Fruit fly (Drosophila melanogaster) whole organism, wandering third instar larva: ENCODE measurements around the gene omd.

Experiments used
- Abd-B ChIP-seq: fragments of >200 bp; optimal IDR thresholded peaks from 2 replicates; lab custom pipeline; 2017; ENCODE audit warnings: missing biosample characterization, missing genetic modification characterization
- CG32264 ChIP-seq: fragments of 200-800 bp; sonication (Bioruptor generic); optimal IDR thresholded peaks from 2 replicates; lab custom pipeline; 2016; ENCODE audit warnings: missing biosample characterization, missing genetic modification characterization
- CG9705 ChIP-seq: fragments of 200-800 bp; sonication (Bioruptor generic); optimal IDR thresholded peaks from 2 replicates; lab custom pipeline; 2018; ENCODE audit warnings: missing biosample characterization, mild to moderate bottlenecking, missing genetic modification characterization
- Dfd ChIP-seq: fragments of >200 bp; optimal IDR thresholded peaks from 2 replicates; lab custom pipeline; 2017; ENCODE audit warnings: missing biosample characterization, missing genetic modification characterization
- Dif ChIP-seq: fragments of 200-275, 200-300 bp; sonication (Bioruptor generic); optimal IDR thresholded peaks from 2 replicates; lab custom pipeline; 2018; ENCODE audit warnings: missing biosample characterization, missing genetic modification characterization; ENCODE audit not compliant: partially characterized antibody
- GATAd ChIP-seq: sonication (Bioruptor generic); optimal IDR thresholded peaks from 2 replicates; lab custom pipeline; 2016; ENCODE audit warnings: missing biosample characterization, missing genetic modification characterization
- HLH106 ChIP-seq: fragments of 200-800 bp; optimal IDR thresholded peaks from 3 replicates; lab custom pipeline; 2019; ENCODE audit warnings: missing biosample characterization, mild to moderate bottlenecking, missing genetic modification characterization, moderate library complexity
- Hnf4 ChIP-seq: fragments of 200-800 bp; sonication (Bioruptor generic); optimal IDR thresholded peaks from 2 replicates; lab custom pipeline; 2016; ENCODE audit warnings: missing biosample characterization, mild to moderate bottlenecking, missing genetic modification characterization
- Hr83 ChIP-seq: fragments of 200-300 bp; sonication (Bioruptor generic); optimal IDR thresholded peaks from 2 replicates; lab custom pipeline; 2016; ENCODE audit warnings: missing biosample characterization, mild to moderate bottlenecking, missing genetic modification characterization, moderate library complexity; ENCODE audit not compliant: poor library complexity, severe bottlenecking
- Jra ChIP-seq: sonication (Bioruptor generic); optimal IDR thresholded peaks from 2 replicates; lab custom pipeline; 2016; ENCODE audit warnings: missing biosample characterization, missing genetic modification characterization
- Mio ChIP-seq: sonication (Bioruptor generic); optimal IDR thresholded peaks from 2 replicates; lab custom pipeline; 2016; ENCODE audit warnings: missing biosample characterization, missing genetic modification characterization
- Myc ChIP-seq: fragments of >200 bp; optimal IDR thresholded peaks from 2 replicates; lab custom pipeline; 2017
- N ChIP-seq: fragments of >200 bp; optimal IDR thresholded peaks from 2 replicates; lab custom pipeline; 2018; ENCODE audit warnings: missing biosample characterization, missing external identifiers, missing genetic modification characterization
- OdsH ChIP-seq: fragments of 200-800 bp; sonication (Bioruptor generic); optimal IDR thresholded peaks from 2 replicates; lab custom pipeline; 2016; ENCODE audit warnings: missing biosample characterization, mild to moderate bottlenecking, missing genetic modification characterization
- Rel ChIP-seq, 2 experiments: fragments of 200-800 bp; sonication (Bioruptor generic) in 1 of 2; optimal IDR thresholded peaks; 2 replicates in 1 of 2; 3 replicates in 1 of 2; lab custom pipeline; 2016 to 2019; ENCODE audit warnings: mild to moderate bottlenecking in 2 of 2, missing biosample characterization in 2 of 2, missing genetic modification characterization in 2 of 2, moderate library complexity in 1 of 2
- Sp1 ChIP-seq: fragments of 200-800 bp; sonication (Bioruptor generic); optimal IDR thresholded peaks from 3 replicates; lab custom pipeline; 2019; ENCODE audit warnings: missing biosample characterization, mild to moderate bottlenecking, missing genetic modification characterization, moderate library complexity
- br ChIP-seq: fragments of 200-800 bp; sonication (Bioruptor generic); optimal IDR thresholded peaks from 2 replicates; lab custom pipeline; 2016; ENCODE audit warnings: missing biosample characterization, missing genetic modification characterization
- brk ChIP-seq: fragments of 200-800 bp; sonication (Bioruptor generic); optimal IDR thresholded peaks from 2 replicates; lab custom pipeline; 2016; ENCODE audit warnings: missing biosample characterization, mild to moderate bottlenecking, missing genetic modification characterization
- dl ChIP-seq, 2 experiments: fragments of 175-275, 200-275 bp in 1 of 2; fragments of 200-275 bp in 1 of 2; sonication (Bioruptor generic); optimal IDR thresholded peaks; lab custom pipeline; 2018; ENCODE audit warnings: mild to moderate bottlenecking in 2 of 2, missing biosample characterization in 2 of 2, missing genetic modification characterization in 2 of 2, moderate library complexity in 2 of 2; ENCODE audit not compliant: partially characterized antibody in 2 of 2, insufficient read depth in 1 of 2
- dmrt93B ChIP-seq: fragments of 200-800 bp; sonication (Bioruptor generic); optimal IDR thresholded peaks from 2 replicates; lab custom pipeline; 2018; ENCODE audit warnings: missing biosample characterization, mild to moderate bottlenecking, missing genetic modification characterization
- dsf ChIP-seq: sonication (Bioruptor generic); optimal IDR thresholded peaks from 2 replicates; lab custom pipeline; 2016; ENCODE audit warnings: missing biosample characterization, missing genetic modification characterization, borderline replicate concordance
- ey ChIP-seq: fragments of 200-800 bp; sonication (Bioruptor generic); optimal IDR thresholded peaks from 2 replicates; lab custom pipeline; 2016; ENCODE audit warnings: missing biosample characterization, missing genetic modification characterization
- foxo ChIP-seq, 2 experiments: fragments of 200-800 bp; sonication (Bioruptor generic); optimal IDR thresholded peaks; 2 replicates in 1 of 2; 3 replicates in 1 of 2; lab custom pipeline; 2016 to 2017; ENCODE audit warnings: missing biosample characterization in 2 of 2, missing genetic modification characterization in 2 of 2
- fru ChIP-seq: fragments of 200-800 bp; sonication (Bioruptor generic); optimal IDR thresholded peaks from 3 replicates; lab custom pipeline; 2016; ENCODE audit warnings: missing biosample characterization, mild to moderate bottlenecking, missing genetic modification characterization
- h ChIP-seq: fragments of 200-800 bp; sonication (Bioruptor generic); optimal IDR thresholded peaks from 3 replicates; lab custom pipeline; 2016; ENCODE audit warnings: missing biosample characterization, mild to moderate bottlenecking, missing genetic modification characterization
- jim ChIP-seq: fragments of 175-275, 200-325 bp; sonication (Bioruptor generic); optimal IDR thresholded peaks from 2 replicates; lab custom pipeline; 2016; ENCODE audit warnings: missing biosample characterization, mild to moderate bottlenecking, missing genetic modification characterization
- lola ChIP-seq: fragments of >200 bp; optimal IDR thresholded peaks from 2 replicates; lab custom pipeline; 2017; ENCODE audit warnings: missing biosample characterization, missing genetic modification characterization
- pan ChIP-seq: fragments of >200 bp; optimal IDR thresholded peaks from 2 replicates; lab custom pipeline; 2017
- psq ChIP-seq: fragments of 200-800 bp; sonication (Bioruptor generic); optimal IDR thresholded peaks from 3 replicates; lab custom pipeline; 2017; ENCODE audit warnings: missing biosample characterization, mild to moderate bottlenecking, missing genetic modification characterization, moderate library complexity
- sage ChIP-seq: fragments of 200-800 bp; sonication (Bioruptor generic); optimal IDR thresholded peaks from 2 replicates; lab custom pipeline; 2016; ENCODE audit warnings: missing biosample characterization, mild to moderate bottlenecking, missing genetic modification characterization
- sv ChIP-seq: fragments of 200-800 bp; sonication (Bioruptor generic); optimal IDR thresholded peaks from 3 replicates; lab custom pipeline; 2016; ENCODE audit warnings: missing biosample characterization, missing genetic modification characterization
- tai ChIP-seq: sonication (Bioruptor generic); optimal IDR thresholded peaks from 2 replicates; lab custom pipeline; 2016; ENCODE audit warnings: missing biosample characterization, missing genetic modification characterization
- woc ChIP-seq: sonication (Bioruptor generic); optimal IDR thresholded peaks from 2 replicates; lab custom pipeline; 2016; ENCODE audit warnings: missing biosample characterization, mild to moderate bottlenecking, missing genetic modification characterization

The omd gene

DNA sequence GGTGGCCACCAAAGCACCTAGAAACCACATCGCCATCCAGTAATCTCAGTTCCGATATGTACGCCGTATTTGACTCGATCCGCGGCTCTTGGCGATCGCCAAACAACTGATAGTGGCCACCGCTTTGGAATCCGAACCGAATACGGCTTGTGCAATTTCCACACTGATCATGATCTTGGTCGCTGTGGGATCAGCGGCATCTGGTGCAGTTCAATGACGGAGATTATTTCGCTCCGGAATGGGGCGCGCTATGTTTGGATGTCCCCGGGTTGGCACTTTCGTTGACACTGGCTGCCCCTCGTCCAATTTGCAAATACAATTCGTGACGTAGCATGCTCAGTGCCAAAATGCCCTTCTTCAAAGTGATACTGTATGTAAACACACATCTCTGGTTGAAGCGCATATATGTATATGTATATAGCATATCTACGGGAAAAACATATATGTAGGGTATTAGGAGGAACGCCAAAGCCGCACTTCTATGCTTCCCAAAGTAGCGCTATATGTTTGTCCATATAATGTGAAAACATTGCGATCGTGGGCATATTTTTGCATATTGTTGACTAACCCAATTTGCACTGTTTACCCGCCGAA is 18.4 kb upstream of the omd start, which contains the start of gene Adgf-D:
Gene Adgf-D (minus strand): TSS at position 111 of the 594 bp plus-strand sequence.
- TF ChIP-seq Rel (GFP tag; optimal IDR thresholded peaks at IDR 0.05; lab: Kevin White, UChicago) (no peak), Rel (tag; optimal IDR thresholded peaks at IDR 0.05; lab: Kevin White, UChicago) (peak; percentile 55), fru (no peak)

- no peak for TF ChIP-seq br (GFP tag; lab: Kevin White, UChicago)
- TF ChIP-seq dmrt93B (GFP tag; lab: Kevin White, UChicago): no peak
- TF ChIP-seq pan (lab: Kevin White, UChicago): no peak
- no peak for TF ChIP-seq Mio (GFP tag; lab: Kevin White, UChicago)
- TF ChIP-seq h (GFP tag; lab: Kevin White, UChicago): no peak
- no peak for TF ChIP-seq Sp1 (GFP tag; lab: Kevin White, UChicago)
- no peak for TF ChIP-seq Myc (lab: Kevin White, UChicago)
- no peak for TF ChIP-seq N (GFP tag; lab: Kevin White, UChicago)
- no peak for TF ChIP-seq Dfd (GFP tag; lab: Kevin White, UChicago)
- no peak for TF ChIP-seq GATAd (GFP tag; lab: Kevin White, UChicago)
- TF ChIP-seq Rel (GFP tag; optimal IDR thresholded peaks at IDR 0.05; lab: Kevin White, UChicago): no peak
- no peak for TF ChIP-seq Rel (tag; optimal IDR thresholded peaks at IDR 0.05; lab: Kevin White, UChicago)
- no peak for TF ChIP-seq tai (GFP tag; lab: Kevin White, UChicago)
- TF ChIP-seq OdsH (GFP tag; lab: Kevin White, UChicago): no peak
- TF ChIP-seq foxo (GFP tag; optimal IDR thresholded peaks at IDR 0.05; lab: Kevin White, UChicago): no peak
- TF ChIP-seq sage: no peak
- no peak for TF ChIP-seq lola (GFP tag; lab: Kevin White, UChicago)
- no peak for TF ChIP-seq Dif (GFP tag; lab: Kevin White, UChicago)
These were observed 13.7 kb upstream of the omd start, which contains the start of gene f-cup for dm6 chr3R:13700738-13701137. TSS of gene f-cup (minus strand) at chr3R:13700838.

dm6 chr3R:13700192-13700591 is 13.2 kb upstream of the omd start, which contains the start of gene ninaB:
TSS of gene ninaB (plus strand) at chr3R:13700565.
- TF ChIP-seq dsf (GFP tag; lab: Kevin White, UChicago) (no peak), Abd-B (GFP tag; lab: Kevin White, UChicago) (no peak), foxo (GFP tag; optimal IDR thresholded peaks at IDR 0.05; lab: Kevin White, UChicago) (no peak), sv (no peak), dmrt93B (GFP tag; lab: Kevin White, UChicago) (no peak), N (GFP tag; lab: Kevin White, UChicago) (no peak), sage (no peak), Jra (GFP tag; lab: Kevin White, UChicago) (no peak), psq (GFP tag; lab: Kevin White, UChicago) (no peak), fru (no peak), brk (GFP tag; lab: Kevin White, UChicago) (no peak), jim (GFP tag; lab: Kevin White, UChicago) (no peak), tai (GFP tag; lab: Kevin White, UChicago) (no peak), Hnf4 (GFP tag; lab: Kevin White, UChicago) (no peak), HLH106 (tag; lab: Kevin White, UChicago) (no peak), Hr83 (GFP tag; lab: Kevin White, UChicago) (no peak)

dm6 chr3R:13699350-13699749 is 12.3 kb upstream of the omd start:
- TF ChIP-seq Dfd (GFP tag; lab: Kevin White, UChicago) (no peak), foxo (GFP tag; optimal IDR thresholded peaks at IDR 0.05; lab: Kevin White, UChicago) (no peak), woc (no peak), Sp1 (GFP tag; lab: Kevin White, UChicago) (no peak), ey (no peak), CG9705 (GFP tag; lab: Kevin White, UChicago) (no peak), CG32264 (GFP tag; lab: Kevin White, UChicago) (no peak), sv (no peak), pan (lab: Kevin White, UChicago) (no peak), sage (no peak), N (GFP tag; lab: Kevin White, UChicago) (no peak), h (GFP tag; lab: Kevin White, UChicago) (no peak), Myc (lab: Kevin White, UChicago) (no peak), fru (no peak), Hr83 (GFP tag; lab: Kevin White, UChicago) (no peak), dl (GFP tag; optimal IDR thresholded peaks at IDR 0.05; lab: Kevin White, UChicago; ENCODE audit: insufficient read depth in 1 of 2, partially characterized antibody in 2 of 2) (no peak)
- TF ChIP-seq, all 38 proteins: peak for 0
